Fruit fly (Drosophila melanogaster): ENCODE data around the gene CG15743.
A peak's percentile ranks its signal among the peaks of the same experiment; 100 is the strongest.

Gene CG15743

DNA sequence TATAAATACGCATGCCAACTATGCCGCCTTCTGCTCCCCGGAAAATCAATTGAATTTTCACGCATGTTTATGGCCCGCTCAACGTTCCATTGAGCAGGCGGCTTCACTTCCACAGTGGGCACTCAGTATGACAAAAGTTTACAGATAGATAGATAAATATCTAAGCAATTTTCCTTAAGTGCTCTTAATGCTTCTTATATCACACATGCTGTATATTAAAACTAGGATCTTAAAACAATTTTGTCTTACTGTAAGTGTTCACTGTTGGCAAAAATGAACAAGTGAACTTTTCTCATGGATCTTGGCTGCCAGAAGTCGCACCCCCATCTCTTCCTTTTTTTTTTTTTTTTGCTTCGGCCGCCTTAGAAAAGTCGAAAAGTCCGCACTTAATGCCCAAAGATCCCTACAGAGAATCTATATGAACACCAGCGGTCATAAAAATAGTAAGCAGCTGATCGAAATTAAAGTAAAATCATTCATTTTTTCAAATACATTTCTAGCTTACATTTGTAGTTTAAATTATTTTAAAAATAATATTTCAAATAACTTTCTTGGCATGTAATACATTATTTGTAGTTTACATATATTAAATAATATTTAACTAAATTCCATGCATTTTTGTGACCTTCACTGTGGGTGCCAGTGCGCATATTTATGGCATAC, 32.3 kb upstream of the CG15743 start (continued):
- TF ChIP-seq Hey (tag; optimal IDR thresholded peaks at IDR 0.05) (no peak), CG15269 (tag; optimal IDR thresholded peaks at IDR 0.05) (peak; percentile 50), Ets65A (GFP tag) (peak; percentile 93), rib (GFP tag; IDR thresholded peaks at IDR 0.05) (no peak), CG10543 (GFP tag; optimal IDR thresholded peaks at IDR 0.05) (no peak), CG9817 (tag; optimal IDR thresholded peaks at IDR 0.05) (peak; percentile 42), btn (GFP tag; optimal IDR thresholded peaks at IDR 0.05) (no peak), Six4 (GFP tag; optimal IDR thresholded peaks at IDR 0.05) (no peak), CG17359 (tag; optimal IDR thresholded peaks at IDR 0.05) (peak; percentile 33), pb (GFP tag; optimal IDR thresholded peaks at IDR 0.05) (no peak), shn (GFP tag; optimal IDR thresholded peaks at IDR 0.05) (no peak), CG11093 (GFP tag; IDR thresholded peaks at IDR 0.05) (no peak), grau (tag; optimal IDR thresholded peaks at IDR 0.05) (peak; percentile 87), ems (GFP tag; optimal IDR thresholded peaks at IDR 0.05) (peak; percentile 46), CG10267 (tag; optimal IDR thresholded peaks at IDR 0.05) (peak; percentile 15), CkIIα-i1 (GFP tag; IDR thresholded peaks at IDR 0.05) (no peak), CG15514 (GFP tag; optimal IDR thresholded peaks at IDR 0.05) (no peak), bowl (GFP tag; IDR thresholded peaks at IDR 0.05) (0 out of 2 replicates have a peak, but pooled peaks have one; percentile 33), CG9932 (GFP tag; IDR thresholded peaks at IDR 0.05) (peak; percentile 39; the same call in 1 of the 2 replicates), CG2129 (GFP tag; IDR thresholded peaks at IDR 0.05; ENCODE audit: partially characterized antibody) (no peak), sd (tag; optimal IDR thresholded peaks at IDR 0.05) (no peak), lmd (GFP tag; IDR thresholded peaks at IDR 0.05) (peak; percentile 56), CG8290 (GFP tag; optimal IDR thresholded peaks at IDR 0.05) (no peak), CG8290 (tag; optimal IDR thresholded peaks at IDR 0.05) (peak in 1 of 2 experiments; percentile 56), bsh (GFP tag; optimal IDR thresholded peaks at IDR 0.05) (peak in 1 of 2 experiments; percentile 31), CG7839 (tag; optimal IDR thresholded peaks at IDR 0.05) (peak; percentile 51), hb (GFP tag; IDR thresholded peaks at IDR 0.05; ENCODE audit: partially characterized antibody) (no peak), Fer3 (tag; optimal IDR thresholded peaks at IDR 0.05) (peak; percentile 2), ap (GFP tag; IDR thresholded peaks at IDR 0.05) (peak; percentile 31; the same call in 1 of the 2 replicates), H15 (GFP tag; IDR thresholded peaks at IDR 0.05) (peak; percentile 60; the same call in 2 of the 3 replicates), Nf-YB (GFP tag; optimal IDR thresholded peaks at IDR 0.05) (peak; percentile 4), NfI (GFP tag; optimal IDR thresholded peaks at IDR 0.05) (peak; percentile 17), caup (GFP tag; optimal IDR thresholded peaks at IDR 0.05; ENCODE audit: severe bottlenecking) (no peak), ab (GFP tag; optimal IDR thresholded peaks at IDR 0.05) (no peak), CG1647 (GFP tag; optimal IDR thresholded peaks at IDR 0.05) (no peak), Xbp1 (GFP tag; optimal IDR thresholded peaks at IDR 0.05) (peak; percentile 30), Scr (GFP tag; IDR thresholded peaks at IDR 0.05; ENCODE audit: partially characterized antibody) (no peak), CG17385 (GFP tag; optimal IDR thresholded peaks at IDR 0.05) (no peak), GATAe (GFP tag; conservative IDR thresholded peaks at IDR 0.05) (no peak), CG12219 (GFP tag; optimal IDR thresholded peaks at IDR 0.05) (no peak), pan (optimal IDR thresholded peaks at IDR 0.05) (no peak), pan (GFP tag; optimal IDR thresholded peaks at IDR 0.05 in 1 of 2, IDR thresholded peaks at IDR 0.05 in 1 of 2) (peak in 1 of 2 experiments; percentile 66), tin (GFP tag; optimal IDR thresholded peaks at IDR 0.05) (peak; percentile 1), toy (GFP tag; IDR thresholded peaks at IDR 0.05) (no peak), amos (GFP tag; IDR thresholded peaks at IDR 0.05; ENCODE audit: partially characterized antibody) (no peak), Atf3 (GFP tag; optimal IDR thresholded peaks at IDR 0.05) (no peak), CG7786 (GFP tag; optimal IDR thresholded peaks at IDR 0.05) (peak; percentile 51), CG7271 (tag; optimal IDR thresholded peaks at IDR 0.05) (no peak), ewg (GFP tag; optimal IDR thresholded peaks at IDR 0.05) (peak; percentile 28), lilli (GFP tag; optimal IDR thresholded peaks at IDR 0.05) (peak; percentile 50)

Data from whole organism, embryonic.